Fruit fly (Drosophila melanogaster) whole organism, embryonic: Measurements from ENCODE around the gene put.

Experiments used
- Aef1 ChIP-seq: fragments of 200-800 bp; sonication (Bioruptor generic); IDR thresholded peaks from 3 replicates; pipeline ENCODE4 v1.3.6; 2022; ENCODE audit warnings: missing biosample characterization, missing genetic modification characterization
- Atf3 ChIP-seq: fragments of 200-800 bp; sonication (Bioruptor generic); optimal IDR thresholded peaks from 3 replicates; lab custom pipeline; 2016; ENCODE audit warnings: missing biosample characterization, missing genetic modification characterization
- B-H2 ChIP-seq: fragments of 200-800 bp; sonication (Bioruptor generic); optimal IDR thresholded peaks from 2 replicates; lab custom pipeline; 2018; ENCODE audit warnings: missing biosample characterization, mild to moderate bottlenecking, missing genetic modification characterization
- BtbVII ChIP-seq: fragments of 200-800 bp; sonication (Bioruptor generic); optimal IDR thresholded peaks from 3 replicates; lab custom pipeline; 2017; ENCODE audit warnings: missing biosample characterization, mild to moderate bottlenecking, missing genetic modification characterization
- CG10209 ChIP-seq: fragments of 200-800 bp; sonication (Bioruptor generic); optimal IDR thresholded peaks from 3 replicates; lab custom pipeline; 2017; ENCODE audit warnings: missing biosample characterization, mild to moderate bottlenecking, missing genetic modification characterization, missing genetic modification reagents
- CG10267 ChIP-seq: fragments of 200-800 bp; sonication (Bioruptor generic); optimal IDR thresholded peaks from 2 replicates; lab custom pipeline; 2018; ENCODE audit warnings: missing biosample characterization, mild to moderate bottlenecking, missing genetic modification characterization, moderate library complexity
- CG10959 ChIP-seq: fragments of 200-800 bp; sonication (Bioruptor generic); IDR thresholded peaks from 2 replicates; pipeline ENCODE4 v1.3.6; 2022; ENCODE audit warnings: missing biosample characterization, missing genetic modification characterization
- CG11456 ChIP-seq: fragments of 200-800 bp; sonication (Bioruptor generic); IDR thresholded peaks from 3 replicates; pipeline ENCODE4 v1.3.6; 2022; ENCODE audit warnings: missing biosample characterization, missing genetic modification characterization
- CG12155 ChIP-seq: fragments of 200-800 bp; sonication (Bioruptor generic); optimal IDR thresholded peaks from 3 replicates; lab custom pipeline; 2016; ENCODE audit warnings: missing biosample characterization, missing genetic modification characterization
- CG12236 ChIP-seq: fragments of 200-800 bp; sonication (Bioruptor generic); optimal IDR thresholded peaks from 2 replicates; lab custom pipeline; 2016; ENCODE audit warnings: missing biosample characterization, missing genetic modification characterization
- CG12299 ChIP-seq: fragments of 200-800 bp; sonication (Bioruptor generic); optimal IDR thresholded peaks from 2 replicates; lab custom pipeline; 2018; ENCODE audit warnings: missing biosample characterization, mild to moderate bottlenecking, missing genetic modification characterization
- CG12744 ChIP-seq: fragments of 200-800 bp; sonication (Bioruptor generic); optimal IDR thresholded peaks from 2 replicates; lab custom pipeline; 2016; ENCODE audit warnings: missing biosample characterization, missing genetic modification characterization
- CG13424 ChIP-seq: fragments of 200-800 bp; sonication (Bioruptor generic); optimal IDR thresholded peaks from 2 replicates; lab custom pipeline; 2019; ENCODE audit warnings: missing biosample characterization, mild to moderate bottlenecking, missing genetic modification characterization, moderate library complexity
- CG1647 ChIP-seq: fragments of 200-800 bp; sonication (Bioruptor generic); optimal IDR thresholded peaks from 3 replicates; lab custom pipeline; 2016; ENCODE audit warnings: missing biosample characterization, missing genetic modification characterization
- CG3163 ChIP-seq: fragments of 200-800 bp; sonication (Bioruptor generic); optimal IDR thresholded peaks from 3 replicates; lab custom pipeline; 2016; ENCODE audit warnings: missing biosample characterization, missing genetic modification characterization
- CG34422 ChIP-seq: fragments of 200-800 bp; sonication (Bioruptor generic); IDR thresholded peaks from 3 replicates; pipeline ENCODE4 v1.3.6; 2022; ENCODE audit warnings: missing biosample characterization, missing genetic modification characterization
- CG4404 ChIP-seq: fragments of 200-800 bp; sonication (Bioruptor generic); IDR thresholded peaks from 2 replicates; pipeline ENCODE4 v1.3.6; 2022; ENCODE audit warnings: missing biosample characterization, missing genetic modification characterization
- CG4854 ChIP-seq: fragments of 200-800 bp; sonication (Bioruptor generic); optimal IDR thresholded peaks from 2 replicates; lab custom pipeline; 2016; ENCODE audit warnings: missing biosample characterization, missing genetic modification characterization, inconsistent platforms
- CG5953 ChIP-seq: fragments of 200-800 bp; sonication (Bioruptor generic); IDR thresholded peaks from 2 replicates; pipeline ENCODE4 v1.3.6; 2022; ENCODE audit warnings: missing biosample characterization, missing genetic modification characterization
- CG6791 ChIP-seq: fragments of 200-800 bp; sonication (Bioruptor generic); IDR thresholded peaks from 3 replicates; pipeline ENCODE4 v1.3.6; 2022; ENCODE audit warnings: missing biosample characterization, missing genetic modification characterization; ENCODE audit not compliant: partially characterized antibody
- CG7786 ChIP-seq: fragments of 200-800 bp; sonication (Bioruptor generic); optimal IDR thresholded peaks from 2 replicates; lab custom pipeline; 2016; ENCODE audit warnings: missing biosample characterization, missing genetic modification characterization
- CG7928 ChIP-seq: fragments of 200-800 bp; sonication (Bioruptor generic); optimal IDR thresholded peaks from 2 replicates; lab custom pipeline; 2017; ENCODE audit warnings: missing biosample characterization, mild to moderate bottlenecking, missing genetic modification characterization
- CG7963 ChIP-seq: fragments of 200-800 bp; sonication (Bioruptor generic); IDR thresholded peaks from 3 replicates; pipeline ENCODE4 v1.3.6; 2022; ENCODE audit warnings: missing biosample characterization, missing genetic modification characterization; ENCODE audit not compliant: partially characterized antibody
- CG8388 ChIP-seq: fragments of 200-800 bp; sonication (Bioruptor generic); optimal IDR thresholded peaks from 2 replicates; lab custom pipeline; 2019; ENCODE audit warnings: missing biosample characterization, mild to moderate bottlenecking, missing genetic modification characterization, moderate library complexity
- CG9797 ChIP-seq: fragments of 200-800 bp; sonication (Bioruptor generic); optimal IDR thresholded peaks from 3 replicates; lab custom pipeline; 2018; ENCODE audit warnings: missing biosample characterization, mild to moderate bottlenecking, missing genetic modification characterization
- D19B ChIP-seq: fragments of 200-800 bp; sonication (Bioruptor generic); optimal IDR thresholded peaks from 2 replicates; lab custom pipeline; 2017; ENCODE audit warnings: missing biosample characterization, mild to moderate bottlenecking, missing genetic modification characterization
- Dp ChIP-seq: fragments of 200-800 bp; sonication (Bioruptor generic); optimal IDR thresholded peaks from 2 replicates; lab custom pipeline; 2018; ENCODE audit warnings: missing biosample characterization, mild to moderate bottlenecking, missing genetic modification characterization, moderate library complexity
- HLH54F ChIP-seq: fragments of 200-800 bp; sonication (Bioruptor generic); optimal IDR thresholded peaks from 3 replicates; lab custom pipeline; 2016; ENCODE audit warnings: missing biosample characterization, missing genetic modification characterization
- HmgZ ChIP-seq: fragments of 200-800 bp; sonication (Bioruptor generic); optimal IDR thresholded peaks from 2 replicates; lab custom pipeline; 2018; ENCODE audit warnings: missing biosample characterization, mild to moderate bottlenecking, missing genetic modification characterization
- Hr3 ChIP-seq: fragments of 200-800 bp; sonication (Bioruptor generic); optimal IDR thresholded peaks from 3 replicates; lab custom pipeline; 2016; ENCODE audit warnings: missing biosample characterization, missing genetic modification characterization
- Hsf ChIP-seq: fragments of 200-800 bp; sonication (Bioruptor generic); optimal IDR thresholded peaks from 3 replicates; lab custom pipeline; 2016; ENCODE audit warnings: missing biosample characterization, missing genetic modification characterization
- Lhr ChIP-seq: fragments of 200-800 bp; sonication (Bioruptor generic); optimal IDR thresholded peaks from 3 replicates; lab custom pipeline; 2017; ENCODE audit warnings: mild to moderate bottlenecking, missing biosample characterization, missing genetic modification reagents, missing genetic modification characterization
- Opbp ChIP-seq: fragments of 200-800 bp; sonication (Bioruptor generic); IDR thresholded peaks from 3 replicates; pipeline ENCODE4 v1.3.6; 2022; ENCODE audit warnings: missing biosample characterization, missing genetic modification characterization; ENCODE audit not compliant: partially characterized antibody
- Side ChIP-seq: fragments of 200-800 bp; sonication (Bioruptor generic); optimal IDR thresholded peaks from 2 replicates; lab custom pipeline; 2016; ENCODE audit warnings: missing biosample characterization, missing genetic modification characterization
- Sox100B ChIP-seq: fragments of 200-800 bp; sonication (Bioruptor generic); optimal IDR thresholded peaks from 3 replicates; lab custom pipeline; 2018; ENCODE audit warnings: missing biosample characterization, mild to moderate bottlenecking, missing genetic modification characterization
- Stat92E ChIP-seq, 3 experiments: fragments of >200 bp in 2 of 3; fragments of 200-800 bp in 1 of 3; sonication (Bioruptor generic) in 1 of 3; optimal IDR thresholded peaks; 2 replicates each; lab custom pipeline; 2017 to 2019; ENCODE audit warnings: missing biosample characterization in 3 of 3, missing genetic modification characterization in 3 of 3, mild to moderate bottlenecking in 1 of 3, moderate library complexity in 1 of 3
- bcd ChIP-seq: fragments of 200-800 bp; sonication (Bioruptor generic); optimal IDR thresholded peaks from 2 replicates; lab custom pipeline; 2017; ENCODE audit warnings: missing biosample characterization, mild to moderate bottlenecking, missing genetic modification characterization
- chm ChIP-seq: fragments of 200-800 bp; sonication (Bioruptor generic); IDR thresholded peaks from 2 replicates; pipeline ENCODE4 v1.3.6; 2022; ENCODE audit warnings: missing biosample characterization, missing genetic modification characterization
- da ChIP-seq: fragments of 200-800 bp; sonication (Bioruptor generic); optimal IDR thresholded peaks from 2 replicates; lab custom pipeline; 2016; ENCODE audit warnings: missing biosample characterization, missing genetic modification characterization
- dm ChIP-seq: fragments of 200-800 bp; sonication (Bioruptor generic); optimal IDR thresholded peaks from 3 replicates; lab custom pipeline; 2016; ENCODE audit warnings: missing biosample characterization, missing genetic modification characterization
- h ChIP-seq: fragments of >200 bp; optimal IDR thresholded peaks from 2 replicates; lab custom pipeline; 2017
- jumu ChIP-seq: fragments of 200-800 bp; sonication (Bioruptor generic); optimal IDR thresholded peaks from 3 replicates; lab custom pipeline; 2016; ENCODE audit warnings: missing biosample characterization, missing genetic modification characterization
- lilli ChIP-seq: fragments of 200-800 bp; sonication (Bioruptor generic); optimal IDR thresholded peaks from 3 replicates; lab custom pipeline; 2016; ENCODE audit warnings: missing biosample characterization, missing genetic modification characterization
- lmd ChIP-seq: fragments of 200-800 bp; sonication (Bioruptor generic); IDR thresholded peaks from 2 replicates; pipeline ENCODE4 v1.3.6; 2022; ENCODE audit warnings: missing biosample characterization, missing genetic modification characterization
- sens-2 ChIP-seq: fragments of 200-800 bp; sonication (Bioruptor generic); IDR thresholded peaks from 2 replicates; pipeline ENCODE4 v1.3.6; 2022; ENCODE audit warnings: missing biosample characterization, missing genetic modification characterization
- stc ChIP-seq: fragments of 200-800 bp; sonication (Bioruptor generic); IDR thresholded peaks from 2 replicates; pipeline ENCODE4 v1.3.6; 2022; ENCODE audit warnings: missing biosample characterization, missing genetic modification characterization
- tup ChIP-seq: fragments of 200-800 bp; sonication (Bioruptor generic); optimal IDR thresholded peaks from 2 replicates; lab custom pipeline; 2016; ENCODE audit warnings: missing biosample characterization, mild to moderate bottlenecking, missing genetic modification characterization, moderate library complexity
- tx ChIP-seq: fragments of 200-800 bp; sonication (Bioruptor generic); optimal IDR thresholded peaks from 2 replicates; lab custom pipeline; 2016; ENCODE audit warnings: missing biosample characterization, missing genetic modification characterization
- zen ChIP-seq: fragments of 200-800 bp; sonication (Bioruptor generic); optimal IDR thresholded peaks from 3 replicates; lab custom pipeline; 2018; ENCODE audit warnings: missing biosample characterization, mild to moderate bottlenecking, missing genetic modification characterization, moderate library complexity

Gene put

dm6 chr3R:14654976-14655896 is 29.7 kb upstream of the put start (continued):
- TF ChIP-seq CG7963 (GFP tag; lab: Robert Waterston, UW): peak; percentile 57; the same call in 2 of the 3 replicates
- peak; percentile 55 for TF ChIP-seq CG3163
- peak; percentile 91 for TF ChIP-seq CG10209 (GFP tag; lab: Kevin White, UChicago)
- TF ChIP-seq Atf3 (GFP tag; lab: Kevin White, UChicago): peak; percentile 87
- TF ChIP-seq stc (GFP tag; lab: Robert Waterston, UW): peak; percentile 89
- peak; percentile 88 for TF ChIP-seq CG5953 (GFP tag; lab: Robert Waterston, UW)
- peak; percentile 89 for TF ChIP-seq HLH54F (GFP tag; lab: Kevin White, UChicago)
- TF ChIP-seq Side (GFP tag; lab: Kevin White, UChicago): peak; percentile 97
- peak; percentile 72 for TF ChIP-seq chm (GFP tag; lab: Robert Waterston, UW)
- peak; percentile 95 for TF ChIP-seq lilli (GFP tag; lab: Kevin White, UChicago)
- TF ChIP-seq CG13424 (tag; lab: Kevin White, UChicago): peak; percentile 96
- peak; percentile 93 for TF ChIP-seq bcd (GFP tag; lab: Kevin White, UChicago)
- TF ChIP-seq CG4404 (GFP tag; lab: Robert Waterston, UW): peak; percentile 84
- peak; percentile 91 for TF ChIP-seq CG8388 (GFP tag; lab: Kevin White, UChicago)
- TF ChIP-seq tx (GFP tag; lab: Kevin White, UChicago): peak; percentile 78
- peak; percentile 92 for TF ChIP-seq Hsf (GFP tag; lab: Kevin White, UChicago)
- TF ChIP-seq CG4854 (GFP tag; lab: Kevin White, UChicago): peak; percentile 88
- peak; percentile 74 for TF ChIP-seq Opbp
- TF ChIP-seq CG1647 (GFP tag; lab: Kevin White, UChicago): peak; percentile 88
- peak; percentile 89 for TF ChIP-seq CG10959 (GFP tag; lab: Robert Waterston, UW)
- TF ChIP-seq da (GFP tag; lab: Kevin White, UChicago): peak; percentile 88
- peak; percentile 89 for TF ChIP-seq tup (GFP tag; lab: Kevin White, UChicago)
- TF ChIP-seq CG6791 (GFP tag; lab: Robert Waterston, UW): peak; percentile 39; the same call in 1 of the 3 replicates
- peak; percentile 91 for TF ChIP-seq CG11456
- peak; percentile 64 for TF ChIP-seq Lhr
- peak in 1 of 3 experiments; percentile 66 for TF ChIP-seq Stat92E (GFP tag; optimal IDR thresholded peaks at IDR 0.05; lab: Kevin White, UChicago)
- peak; percentile 88 for TF ChIP-seq sens-2 (GFP tag; lab: Robert Waterston, UW)
- TF ChIP-seq Aef1 (GFP tag; lab: Robert Waterston, UW): peak; percentile 91
- peak; percentile 94 for TF ChIP-seq B-H2 (GFP tag; lab: Kevin White, UChicago)
- TF ChIP-seq jumu: peak; percentile 89
- TF ChIP-seq Dp (GFP tag; lab: Kevin White, UChicago): no peak
- peak; percentile 91 for TF ChIP-seq BtbVII
- TF ChIP-seq zen (tag; lab: Kevin White, UChicago): peak; percentile 91
- peak; percentile 91 for TF ChIP-seq lmd (GFP tag; lab: Robert Waterston, UW)
- TF ChIP-seq CG34422 (GFP tag; lab: Robert Waterston, UW): peak; percentile 84
- peak; percentile 27 for TF ChIP-seq CG9797
- TF ChIP-seq CG12299 (tag; lab: Kevin White, UChicago): peak; percentile 90
- peak; percentile 89 for TF ChIP-seq Sox100B (GFP tag; lab: Kevin White, UChicago)
- TF ChIP-seq CG12744 (GFP tag; lab: Kevin White, UChicago): peak; percentile 89
- TF ChIP-seq CG7786: peak; percentile 90
- TF ChIP-seq CG12236 (GFP tag; lab: Kevin White, UChicago): peak; percentile 89
- TF ChIP-seq CG12155 (GFP tag; lab: Kevin White, UChicago): peak; percentile 87
- peak; percentile 84 for TF ChIP-seq CG10267 (tag; lab: Kevin White, UChicago)
- peak; percentile 78 for TF ChIP-seq CG7928 (GFP tag; lab: Kevin White, UChicago)
- TF ChIP-seq dm (GFP tag; lab: Kevin White, UChicago): peak; percentile 66
- TF ChIP-seq HmgZ (tag; lab: Kevin White, UChicago): peak; percentile 94
- TF ChIP-seq h: no peak
- TF ChIP-seq D19B (GFP tag; lab: Kevin White, UChicago): peak; percentile 77
- TF ChIP-seq Hr3 (GFP tag; lab: Kevin White, UChicago): peak; percentile 87
